Worm (Caenorhabditis elegans) whole organism, L4 larva: ENCODE data around the gene C54C6.11.

Experiments
- aha-1 ChIP-seq: fragments of 150-350 bp; peaks from one replicate; lab custom pipeline; 2014; ENCODE audit warnings: missing biosample characterization, missing genetic modification characterization
- arid-1 ChIP-seq: fragments of 200-800 bp; sonication (Bioruptor generic); conservative IDR thresholded peaks from 2 replicates; pipeline ENCODE4 v1.3.6; 2022; ENCODE audit warnings: missing genetic modification reagents, missing genetic modification characterization, missing compliant biosample characterization
- ceh-28 ChIP-seq: fragments of 150-350 bp; optimal IDR thresholded peaks from 2 replicates; lab custom pipeline; 2014; ENCODE audit warnings: missing biosample characterization, missing genetic modification reagents, missing genetic modification characterization
- ceh-62 ChIP-seq: sonication (generic microtip); optimal IDR thresholded peaks from 2 replicates; lab custom pipeline; 2017; ENCODE audit warnings: missing biosample characterization, missing genetic modification characterization
- dve-1 ChIP-seq: sonication (generic microtip); optimal IDR thresholded peaks from 2 replicates; lab custom pipeline; 2017; ENCODE audit warnings: antibody characterized with exemption, mild to moderate bottlenecking, missing genetic modification characterization, missing compliant biosample characterization; ENCODE audit not compliant: insufficient read depth
- fos-1 ChIP-seq: fragments of 150-350 bp; optimal IDR thresholded peaks from 2 replicates; lab custom pipeline; 2014; ENCODE audit warnings: missing biosample characterization, missing genetic modification characterization
- hlh-11 ChIP-seq: fragments of 200-800 bp; sonication (Bioruptor generic); optimal IDR thresholded peaks from 2 replicates; lab custom pipeline; 2018; ENCODE audit warnings: mild to moderate bottlenecking, missing genetic modification characterization, missing compliant biosample characterization
- lin-15B ChIP-seq: fragments of 150-350 bp; sonication (generic microtip); optimal IDR thresholded peaks from 3 replicates; lab custom pipeline; 2014; ENCODE audit warnings: missing biosample characterization, missing genetic modification characterization
- nhr-111 ChIP-seq: fragments of 200-800 bp; sonication (Bioruptor generic); optimal IDR thresholded peaks from 2 replicates; lab custom pipeline; 2018; ENCODE audit warnings: mild to moderate bottlenecking, missing genetic modification characterization, missing compliant biosample characterization
- nhr-48 ChIP-seq: sonication (generic microtip); optimal IDR thresholded peaks from 2 replicates; lab custom pipeline; 2016; ENCODE audit warnings: mild to moderate bottlenecking, missing genetic modification characterization, missing compliant biosample characterization
- nhr-76 ChIP-seq: fragments of 150-350 bp; optimal IDR thresholded peaks from 2 replicates; lab custom pipeline; 2014; ENCODE audit warnings: missing biosample characterization, missing genetic modification characterization
- unc-62 ChIP-seq, 3 experiments: fragments of 150-350 bp in 1 of 3; sonication (generic microtip); optimal IDR thresholded peaks in 2 of 3; peaks in 1 of 3; 1 replicate in 1 of 3; 2 replicates in 2 of 3; lab custom pipeline; 2014 to 2017; ENCODE audit warnings: missing biosample characterization in 3 of 3, missing genetic modification characterization in 3 of 3, missing genetic modification reagents in 3 of 3, missing genotype in 1 of 3

C54C6.11 gene

ce11 chrIII:3583341-3583740, 35.2 kb downstream of the C54C6.11 start:
- TF ChIP-seq hlh-11 (tag; lab: Kevin White, UChicago) (peak; percentile 20), fos-1 (tag; lab: Kevin White, UChicago) (no peak), nhr-48 (tag; lab: Kevin White, UChicago) (no peak), ceh-62 (tag; lab: Kevin White, UChicago) (no peak), aha-1 (tag; lab: Kevin White, UChicago) (peak; percentile 32)

- TF ChIP-seq dve-1 (tag; lab: Kevin White, UChicago) (no peak), lin-15B (tag; lab: Kevin White, UChicago) (no peak)
These were observed 40.1 kb downstream of the C54C6.11 start for ce11 chrIII:3588183-3588582.

ce11 chrIII:3590365-3590764, 42.2 kb downstream of the C54C6.11 start, which contains the start of gene ptp-1:
TSS of gene ptp-1 (plus strand) at chrIII:3590722.
- no peak for TF ChIP-seq fos-1 (tag; lab: Kevin White, UChicago)
- no peak for TF ChIP-seq arid-1 (GFP tag; lab: Robert Waterston, UW)
- TF ChIP-seq nhr-111 (GFP tag; lab: Kevin White, UChicago): no peak
- peak in 1 of 2 experiments; percentile 31 for TF ChIP-seq unc-62 (GFP tag; optimal IDR thresholded peaks at IDR 0.05 in 1 of 2; lab: Kevin White, UChicago)
- no peak for TF ChIP-seq unc-62 (tag; optimal IDR thresholded peaks at IDR 0.05; lab: Kevin White, UChicago)
- TF ChIP-seq nhr-76 (tag; lab: Kevin White, UChicago): no peak

ce11 chrIII:3594681-3595080, 46.6 kb downstream of the C54C6.11 start:
- TF ChIP-seq ceh-28 (tag; lab: Kevin White, UChicago): no peak
